Worm (Caenorhabditis elegans) whole organism, late embryonic: ENCODE results near the gene F49C12.9.

ENCODE experiments used
- C08G9.2 ChIP-seq: sonication (generic microtip); optimal IDR thresholded peaks from 2 replicates; lab custom pipeline; 2016; ENCODE audit warnings: mild to moderate bottlenecking, missing genetic modification characterization, moderate library complexity, missing compliant biosample characterization
- C38D4.7 ChIP-seq: fragments of 200-800 bp; sonication (Bioruptor generic); optimal IDR thresholded peaks from 2 replicates; lab custom pipeline; 2018; ENCODE audit warnings: mild to moderate bottlenecking, missing genetic modification characterization, moderate library complexity, missing compliant biosample characterization
- F13H6.1 ChIP-seq: sonication (generic microtip); optimal IDR thresholded peaks from 2 replicates; lab custom pipeline; 2016; ENCODE audit warnings: missing genetic modification characterization, missing compliant biosample characterization
- K02D7.2 ChIP-seq: sonication (generic microtip); optimal IDR thresholded peaks from 2 replicates; lab custom pipeline; 2017; ENCODE audit warnings: mild to moderate bottlenecking, missing genetic modification characterization, missing compliant biosample characterization
- T23F11.4 ChIP-seq: fragments of 200-800 bp; sonication (Bioruptor generic); optimal IDR thresholded peaks from 2 replicates; lab custom pipeline; 2018; ENCODE audit warnings: mild to moderate bottlenecking, missing genetic modification characterization, missing compliant biosample characterization
- Y22D7AL.16 ChIP-seq: sonication (generic microtip); optimal IDR thresholded peaks from 2 replicates; lab custom pipeline; 2016; ENCODE audit warnings: missing genetic modification characterization, missing compliant biosample characterization
- ama-1 ChIP-seq: fragments of 150-350 bp; optimal IDR thresholded peaks from 2 replicates; lab custom pipeline; 2014
- ceh-18 ChIP-seq: sonication (generic microtip); optimal IDR thresholded peaks from 2 replicates; lab custom pipeline; 2016; ENCODE audit warnings: missing genetic modification characterization, missing compliant biosample characterization
- ceh-19 ChIP-seq: fragments of 200-800 bp; sonication (Bioruptor generic); optimal IDR thresholded peaks from 2 replicates; lab custom pipeline; 2018; ENCODE audit warnings: mild to moderate bottlenecking, missing genetic modification characterization, missing compliant biosample characterization
- ceh-2 ChIP-seq: sonication (generic microtip); optimal IDR thresholded peaks from 2 replicates; lab custom pipeline; 2016; ENCODE audit warnings: missing genotype, missing genetic modification characterization, missing compliant biosample characterization
- ceh-24 ChIP-seq: sonication (generic microtip); optimal IDR thresholded peaks from 2 replicates; lab custom pipeline; 2016; ENCODE audit warnings: mild to moderate bottlenecking, missing genetic modification characterization, missing compliant biosample characterization
- ceh-30 ChIP-seq: fragments of 150-350 bp; optimal IDR thresholded peaks from 2 replicates; lab custom pipeline; 2014; ENCODE audit warnings: missing biosample characterization, missing genetic modification characterization
- ceh-31 ChIP-seq: sonication (generic microtip); optimal IDR thresholded peaks from 2 replicates; lab custom pipeline; 2016; ENCODE audit warnings: missing genetic modification characterization, missing compliant biosample characterization
- ceh-45 ChIP-seq: fragments of 200-800 bp; sonication (Bioruptor generic); IDR thresholded peaks from 2 replicates; pipeline ENCODE4 v1.3.6; 2022; ENCODE audit warnings: missing genetic modification reagents, missing genetic modification characterization, missing compliant biosample characterization
- ceh-48 ChIP-seq: sonication (generic microtip); optimal IDR thresholded peaks from 2 replicates; lab custom pipeline; 2016; ENCODE audit warnings: missing genetic modification characterization, inconsistent platforms, missing compliant biosample characterization
- ceh-6 ChIP-seq: fragments of 200-800 bp; sonication (Bioruptor generic); optimal IDR thresholded peaks from 2 replicates; lab custom pipeline; 2018; ENCODE audit warnings: mild to moderate bottlenecking, missing genetic modification characterization, missing compliant biosample characterization
- ceh-9 ChIP-seq: sonication (generic microtip); optimal IDR thresholded peaks from 2 replicates; lab custom pipeline; 2016; ENCODE audit warnings: mild to moderate bottlenecking, missing genetic modification characterization, inconsistent platforms, missing compliant biosample characterization
- dmd-4 ChIP-seq: sonication (generic microtip); optimal IDR thresholded peaks from 2 replicates; lab custom pipeline; 2016; ENCODE audit warnings: borderline replicate concordance, missing genetic modification characterization, missing compliant biosample characterization
- dve-1 ChIP-seq: sonication (generic microtip); optimal IDR thresholded peaks from 2 replicates; lab custom pipeline; 2017; ENCODE audit warnings: antibody characterized with exemption, mild to moderate bottlenecking, missing genetic modification characterization, missing compliant biosample characterization
- elt-2 ChIP-seq: sonication (generic microtip); optimal IDR thresholded peaks from 2 replicates; lab custom pipeline; 2016; ENCODE audit warnings: missing genetic modification reagents, missing genetic modification characterization, missing compliant biosample characterization
- ets-4 ChIP-seq: sonication (generic microtip); optimal IDR thresholded peaks from 2 replicates; lab custom pipeline; 2016; ENCODE audit warnings: missing genetic modification characterization, missing compliant biosample characterization
- eyg-1 ChIP-seq: sonication (generic microtip); optimal IDR thresholded peaks from 2 replicates; lab custom pipeline; 2016; ENCODE audit warnings: missing genotype, missing genetic modification characterization, missing compliant biosample characterization
- fax-1 ChIP-seq: sonication (generic microtip); optimal IDR thresholded peaks from 2 replicates; lab custom pipeline; 2016; ENCODE audit warnings: missing genotype, missing genetic modification characterization, missing compliant biosample characterization
- fkh-10 ChIP-seq: fragments of 150-350 bp; optimal IDR thresholded peaks from 2 replicates; lab custom pipeline; 2014; ENCODE audit warnings: missing biosample characterization, missing genetic modification reagents, missing genetic modification characterization
- fkh-6 ChIP-seq: sonication (generic microtip); optimal IDR thresholded peaks from 2 replicates; lab custom pipeline; 2016; ENCODE audit warnings: missing genetic modification characterization, missing compliant biosample characterization
- hlh-30 ChIP-seq: sonication (generic microtip); optimal IDR thresholded peaks from 2 replicates; lab custom pipeline; 2017; ENCODE audit warnings: antibody characterized with exemption, missing genetic modification characterization, missing compliant biosample characterization; ENCODE audit not compliant: insufficient read depth
- hlh-6 ChIP-seq: sonication (generic microtip); optimal IDR thresholded peaks from 2 replicates; lab custom pipeline; 2016; ENCODE audit warnings: missing genotype, missing genetic modification characterization, missing compliant biosample characterization
- hlh-8 ChIP-seq: sonication (generic microtip); optimal IDR thresholded peaks from 2 replicates; lab custom pipeline; 2016; ENCODE audit warnings: missing genotype, missing genetic modification characterization, missing compliant biosample characterization
- lim-6 ChIP-seq: sonication (generic microtip); optimal IDR thresholded peaks from 2 replicates; lab custom pipeline; 2016; ENCODE audit warnings: missing genetic modification characterization, missing compliant biosample characterization
- mec-3 ChIP-seq: sonication (generic microtip); optimal IDR thresholded peaks from 2 replicates; lab custom pipeline; 2016; ENCODE audit warnings: borderline replicate concordance, missing genetic modification characterization, missing compliant biosample characterization
- nfya-1 ChIP-seq: sonication (generic microtip); optimal IDR thresholded peaks from 2 replicates; lab custom pipeline; 2017; ENCODE audit warnings: missing genetic modification characterization, mild to moderate bottlenecking, missing compliant biosample characterization, antibody characterized with exemption, moderate library complexity
- nhr-232 ChIP-seq: sonication (generic microtip); optimal IDR thresholded peaks from 2 replicates; lab custom pipeline; 2016; ENCODE audit warnings: missing genetic modification characterization, missing compliant biosample characterization
- npax-4 ChIP-seq: sonication (generic microtip); optimal IDR thresholded peaks from 2 replicates; lab custom pipeline; 2016; ENCODE audit warnings: missing genetic modification characterization, missing compliant biosample characterization
- odd-2 ChIP-seq: sonication (generic microtip); optimal IDR thresholded peaks from 2 replicates; lab custom pipeline; 2017; ENCODE audit warnings: antibody characterized with exemption, mild to moderate bottlenecking, missing genetic modification characterization, missing compliant biosample characterization
- pax-1 ChIP-seq: fragments of 150-350 bp; optimal IDR thresholded peaks from 2 replicates; lab custom pipeline; 2014; ENCODE audit warnings: missing biosample characterization, missing genetic modification characterization
- pha-2 ChIP-seq: sonication (generic microtip); optimal IDR thresholded peaks from 2 replicates; lab custom pipeline; 2017; ENCODE audit warnings: mild to moderate bottlenecking, missing genetic modification characterization, missing compliant biosample characterization
- pha-4 ChIP-seq: fragments of 150-350 bp; optimal IDR thresholded peaks from 2 replicates; lab custom pipeline; 2018; ENCODE audit warnings: missing biosample characterization, missing genetic modification reagents, missing genetic modification characterization
- pqm-1 ChIP-seq: sonication (generic microtip); optimal IDR thresholded peaks from 2 replicates; lab custom pipeline; 2016; ENCODE audit warnings: missing genetic modification characterization, missing compliant biosample characterization
- pros-1 ChIP-seq: fragments of 150-350 bp; optimal IDR thresholded peaks from 2 replicates; lab custom pipeline; 2014; ENCODE audit warnings: missing biosample characterization, missing genetic modification reagents, missing genetic modification characterization
- ref-2 ChIP-seq: sonication (generic microtip); optimal IDR thresholded peaks from 2 replicates; lab custom pipeline; 2016; ENCODE audit warnings: missing genetic modification characterization, missing compliant biosample characterization
- rnt-1 ChIP-seq: sonication (generic microtip); optimal IDR thresholded peaks from 2 replicates; lab custom pipeline; 2016; ENCODE audit warnings: missing genetic modification characterization, missing compliant biosample characterization
- sdc-2 ChIP-seq: sonication (generic microtip); optimal IDR thresholded peaks from 2 replicates; lab custom pipeline; 2016; ENCODE audit warnings: missing genotype, missing genetic modification characterization, missing compliant biosample characterization
- sox-4 ChIP-seq: sonication (generic microtip); optimal IDR thresholded peaks from 2 replicates; lab custom pipeline; 2017; ENCODE audit warnings: mild to moderate bottlenecking, missing genetic modification characterization, inconsistent platforms, missing compliant biosample characterization
- syd-9 ChIP-seq: sonication (generic microtip); optimal IDR thresholded peaks from 2 replicates; lab custom pipeline; 2016; ENCODE audit warnings: mild to moderate bottlenecking, missing genetic modification characterization, moderate library complexity, missing compliant biosample characterization
- tbx-2 ChIP-seq: sonication (generic microtip); optimal IDR thresholded peaks from 2 replicates; lab custom pipeline; 2016; ENCODE audit warnings: missing genetic modification characterization, missing compliant biosample characterization
- tbx-7 ChIP-seq: sonication (generic microtip); optimal IDR thresholded peaks from 2 replicates; lab custom pipeline; 2016; ENCODE audit warnings: missing genotype, missing genetic modification characterization, missing compliant biosample characterization
- ttx-3 ChIP-seq: sonication (generic microtip); optimal IDR thresholded peaks from 2 replicates; lab custom pipeline; 2016; ENCODE audit warnings: missing genetic modification reagents, missing genetic modification characterization, missing compliant biosample characterization
- unc-3 ChIP-seq, 2 experiments: fragments of 200-800 bp in 1 of 2; sonication (Bioruptor generic) in 1 of 2; sonication (generic microtip) in 1 of 2; conservative IDR thresholded peaks in 1 of 2; optimal IDR thresholded peaks in 1 of 2; 2 replicates each; pipeline versions ENCODE4 v1.3.6 to Lab custom; 2016 to 2022; ENCODE audit warnings: missing compliant biosample characterization in 2 of 2, missing genetic modification characterization in 2 of 2, missing genetic modification reagents in 1 of 2
- unc-55 ChIP-seq: sonication (generic microtip); optimal IDR thresholded peaks from 2 replicates; lab custom pipeline; 2017; ENCODE audit warnings: missing biosample characterization, missing genetic modification reagents, missing genetic modification characterization
- unc-86 ChIP-seq: sonication (generic microtip); optimal IDR thresholded peaks from 2 replicates; lab custom pipeline; 2016; ENCODE audit warnings: missing genetic modification characterization, missing compliant biosample characterization
- zip-5 ChIP-seq: sonication (generic microtip); optimal IDR thresholded peaks from 2 replicates; lab custom pipeline; 2016; ENCODE audit warnings: missing genetic modification characterization, missing compliant biosample characterization
- ztf-16 ChIP-seq: sonication (generic microtip); optimal IDR thresholded peaks from 2 replicates; lab custom pipeline; 2017; ENCODE audit warnings: missing genetic modification characterization, missing compliant biosample characterization

F49C12.9 gene

DNA sequence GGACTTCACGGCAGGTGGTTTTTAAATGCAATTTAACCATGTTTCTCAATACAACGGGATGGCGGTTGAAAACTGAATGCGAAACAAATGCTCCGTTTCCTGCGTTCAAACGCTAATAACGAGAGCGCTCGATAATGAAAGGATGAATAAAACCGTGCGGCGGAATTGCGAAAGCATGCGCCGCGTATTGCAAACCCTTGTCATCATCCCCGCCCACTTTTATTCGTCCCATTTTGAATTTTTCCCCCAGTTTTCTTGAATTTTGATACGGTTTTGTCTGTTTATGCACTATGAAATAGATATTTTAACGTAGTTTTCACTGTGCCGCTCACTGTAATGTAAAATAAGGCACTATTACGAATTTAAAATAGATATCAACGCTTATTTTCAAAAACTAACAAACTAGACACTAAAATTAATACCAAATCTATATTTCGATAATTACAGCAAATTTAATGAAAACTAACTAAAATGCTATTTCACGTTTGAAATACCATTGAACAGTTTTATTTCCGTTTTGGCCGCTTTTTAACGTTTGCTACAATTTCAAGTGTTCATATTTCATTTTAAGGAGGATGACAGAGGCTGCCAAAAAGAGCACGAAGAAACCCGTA is at the start of gene F49C12.9, which contains the start of gene rpn-7:
TSS of gene F49C12.9 (minus strand) at position 148 of the 614 bp plus-strand sequence.
TSS of gene rpn-7 (plus strand) at position 564 of the 614 bp plus-strand sequence.
- TF ChIP-seq hlh-30 (tag; lab: Kevin White, UChicago), result no peak
- TF ChIP-seq T23F11.4 (GFP tag; lab: Kevin White, UChicago), result peak; percentile 13
- 0 out of 2 replicates have a peak, but pooled peaks have one; percentile 42 for TF ChIP-seq ceh-45 (GFP tag; lab: Robert Waterston, UW)
- peak; percentile 72 for TF ChIP-seq nhr-232
- TF ChIP-seq odd-2 (tag; lab: Kevin White, UChicago), result peak; percentile 31
- TF ChIP-seq unc-3 (GFP tag; conservative IDR thresholded peaks at IDR 0.05; lab: Robert Waterston, UW), result no peak
- TF ChIP-seq unc-3 (tag; optimal IDR thresholded peaks at IDR 0.05; lab: Kevin White, UChicago), result peak; percentile 62
- TF ChIP-seq dmd-4 (tag; lab: Kevin White, UChicago), result no peak
- no peak for TF ChIP-seq sdc-2 (tag; lab: Kevin White, UChicago)
- TF ChIP-seq ceh-2 (tag; lab: Kevin White, UChicago), result peak; percentile 62
- no peak for TF ChIP-seq dve-1 (tag; lab: Kevin White, UChicago)
- TF ChIP-seq tbx-7, result no peak
- TF ChIP-seq ceh-6 (GFP tag; lab: Kevin White, UChicago), result peak; percentile 64
- peak; percentile 73 for TF ChIP-seq ttx-3 (tag; lab: Kevin White, UChicago)
- no peak for TF ChIP-seq ceh-30
- no peak for TF ChIP-seq pqm-1
- TF ChIP-seq eyg-1 (tag; lab: Kevin White, UChicago), result peak; percentile 28
- peak; percentile 34 for TF ChIP-seq ceh-18 (tag; lab: Kevin White, UChicago)
- no peak for TF ChIP-seq unc-55 (GFP tag; lab: Kevin White, UChicago)
- no peak for TF ChIP-seq ets-4 (tag; lab: Kevin White, UChicago)
- peak; percentile 22 for TF ChIP-seq ref-2 (tag; lab: Kevin White, UChicago)
- peak; percentile 82 for TF ChIP-seq elt-2
- no peak for TF ChIP-seq ama-1
- no peak for TF ChIP-seq Y22D7AL.16 (tag; lab: Kevin White, UChicago)
- TF ChIP-seq pros-1 (tag; lab: Kevin White, UChicago), result no peak
- no peak for TF ChIP-seq mec-3 (tag; lab: Kevin White, UChicago)
- TF ChIP-seq npax-4 (tag; lab: Kevin White, UChicago), result peak; percentile 5
- no peak for TF ChIP-seq pha-4 (tag; lab: Kevin White, UChicago)
- TF ChIP-seq unc-86 (tag; lab: Kevin White, UChicago), result peak; percentile 55
- peak; percentile 49 for TF ChIP-seq ztf-16 (tag; lab: Kevin White, UChicago)
- TF ChIP-seq C08G9.2 (tag; lab: Kevin White, UChicago), result peak; percentile 23
- peak; percentile 59 for TF ChIP-seq ceh-48 (tag; lab: Kevin White, UChicago)
- TF ChIP-seq nfya-1 (tag; lab: Kevin White, UChicago), result peak; percentile 64
- peak; percentile 9 for TF ChIP-seq K02D7.2 (tag; lab: Kevin White, UChicago)
- peak; percentile 64 for TF ChIP-seq ceh-31 (tag; lab: Kevin White, UChicago)
- peak; percentile 79 for TF ChIP-seq tbx-2 (tag; lab: Kevin White, UChicago)
- TF ChIP-seq fkh-10, result no peak
- TF ChIP-seq fkh-6 (tag; lab: Kevin White, UChicago), result peak; percentile 65
- TF ChIP-seq ceh-19 (GFP tag; lab: Kevin White, UChicago), result peak; percentile 60
- TF ChIP-seq zip-5 (tag; lab: Kevin White, UChicago), result peak; percentile 44
- TF ChIP-seq hlh-6 (tag; lab: Kevin White, UChicago), result peak; percentile 51
- peak; percentile 61 for TF ChIP-seq C38D4.7 (GFP tag; lab: Kevin White, UChicago)
- TF ChIP-seq sox-4 (tag; lab: Kevin White, UChicago), result no peak
- peak; percentile 43 for TF ChIP-seq fax-1
- peak; percentile 35 for TF ChIP-seq F13H6.1 (tag; lab: Kevin White, UChicago)
- peak; percentile 19 for TF ChIP-seq lim-6 (tag; lab: Kevin White, UChicago)
- TF ChIP-seq hlh-8, result no peak
- no peak for TF ChIP-seq pax-1 (tag; lab: Kevin White, UChicago)
- TF ChIP-seq syd-9 (tag; lab: Kevin White, UChicago), result peak; percentile 24
- TF ChIP-seq rnt-1, result peak; percentile 42
- TF ChIP-seq ceh-9 (tag; lab: Kevin White, UChicago), result no peak
- peak; percentile 42 for TF ChIP-seq pha-2
- TF ChIP-seq ceh-24 (tag; lab: Kevin White, UChicago), result no peak
